Fruit fly (Drosophila melanogaster): ENCODE measurements around the gene RpS19b.

Gene RpS19b

dm6 chr3R:23887572-23887971 is 45.8 kb downstream of the RpS19b start:
- TF ChIP-seq Myc (optimal IDR thresholded peaks at IDR 0.05) (no peak), pan (optimal IDR thresholded peaks at IDR 0.05) (no peak), Dfd (GFP tag; optimal IDR thresholded peaks at IDR 0.05) (no peak), Dif (GFP tag; optimal IDR thresholded peaks at IDR 0.05; ENCODE audit: partially characterized antibody) (no peak), fru (GFP tag; optimal IDR thresholded peaks at IDR 0.05) (no peak), rgr (GFP tag; optimal IDR thresholded peaks at IDR 0.05) (no peak), Hr78 (GFP tag; optimal IDR thresholded peaks at IDR 0.05) (no peak), br (GFP tag; optimal IDR thresholded peaks at IDR 0.05) (no peak), foxo (GFP tag; optimal IDR thresholded peaks at IDR 0.05) (no peak), psq (GFP tag; optimal IDR thresholded peaks at IDR 0.05) (no peak), Hr83 (GFP tag; optimal IDR thresholded peaks at IDR 0.05; ENCODE audit: poor library complexity, severe bottlenecking) (no peak), HLH106 (tag; optimal IDR thresholded peaks at IDR 0.05) (no peak), Rel (GFP tag; optimal IDR thresholded peaks at IDR 0.05) (no peak), Rel (tag; optimal IDR thresholded peaks at IDR 0.05) (no peak), ey (GFP tag; optimal IDR thresholded peaks at IDR 0.05) (no peak)

dm6 chr3R:23887096-23887421 is 46.3 kb downstream of the RpS19b start:
- TF ChIP-seq dmrt93B (GFP tag; optimal IDR thresholded peaks at IDR 0.05) (peak; percentile 77), tai (GFP tag; optimal IDR thresholded peaks at IDR 0.05) (peak; percentile 54), CG9705 (GFP tag; optimal IDR thresholded peaks at IDR 0.05) (no peak), Sp1 (GFP tag; optimal IDR thresholded peaks at IDR 0.05) (peak; percentile 87), CrebA (GFP tag; optimal IDR thresholded peaks at IDR 0.05; ENCODE audit: borderline replicate concordance) (peak; percentile 69), OdsH (GFP tag; optimal IDR thresholded peaks at IDR 0.05) (peak; percentile 88), Vsx2 (GFP tag; optimal IDR thresholded peaks at IDR 0.05; ENCODE audit: partially characterized antibody) (no peak), sage (GFP tag; optimal IDR thresholded peaks at IDR 0.05) (peak; percentile 87), woc (GFP tag; optimal IDR thresholded peaks at IDR 0.05) (peak; percentile 52), br (GFP tag; optimal IDR thresholded peaks at IDR 0.05) (peak; percentile 63), pan (optimal IDR thresholded peaks at IDR 0.05) (no peak), h (GFP tag; optimal IDR thresholded peaks at IDR 0.05) (peak; percentile 90), ey (GFP tag; optimal IDR thresholded peaks at IDR 0.05) (peak; percentile 77), sv (GFP tag; optimal IDR thresholded peaks at IDR 0.05) (peak; percentile 78), foxo (GFP tag; optimal IDR thresholded peaks at IDR 0.05) (peak in 1 of 2 experiments; percentile 88), Rel (GFP tag; optimal IDR thresholded peaks at IDR 0.05) (peak; percentile 71), Rel (tag; optimal IDR thresholded peaks at IDR 0.05) (peak; percentile 29), Hr83 (GFP tag; optimal IDR thresholded peaks at IDR 0.05; ENCODE audit: poor library complexity, severe bottlenecking) (no peak), Abd-B (GFP tag; optimal IDR thresholded peaks at IDR 0.05) (no peak), fru (GFP tag; optimal IDR thresholded peaks at IDR 0.05) (peak; percentile 87), dsf (GFP tag; optimal IDR thresholded peaks at IDR 0.05; ENCODE audit: borderline replicate concordance) (no peak), HLH106 (tag; optimal IDR thresholded peaks at IDR 0.05) (peak; percentile 87), Dif (GFP tag; optimal IDR thresholded peaks at IDR 0.05; ENCODE audit: partially characterized antibody) (no peak), Hnf4 (GFP tag; optimal IDR thresholded peaks at IDR 0.05) (peak; percentile 78), N (GFP tag; optimal IDR thresholded peaks at IDR 0.05) (no peak), Mio (GFP tag; optimal IDR thresholded peaks at IDR 0.05) (no peak), brk (GFP tag; optimal IDR thresholded peaks at IDR 0.05) (peak; percentile 73), psq (GFP tag; optimal IDR thresholded peaks at IDR 0.05) (peak; percentile 89), CG32264 (GFP tag; optimal IDR thresholded peaks at IDR 0.05) (peak; percentile 43), Myc (optimal IDR thresholded peaks at IDR 0.05) (no peak), rgr (GFP tag; optimal IDR thresholded peaks at IDR 0.05) (peak; percentile 91)

- peak; percentile 96 for TF ChIP-seq h (GFP tag; optimal IDR thresholded peaks at IDR 0.05)
- TF ChIP-seq dl (GFP tag; optimal IDR thresholded peaks at IDR 0.05; ENCODE audit: insufficient read depth in 1 of 2, partially characterized antibody in 2 of 2), result peak in 1 of 2 experiments; percentile 29
- peak; percentile 48 to 94 for TF ChIP-seq foxo (GFP tag; optimal IDR thresholded peaks at IDR 0.05)
- no peak for TF ChIP-seq pan (optimal IDR thresholded peaks at IDR 0.05)
- peak; percentile 87 for TF ChIP-seq CG9705 (GFP tag; optimal IDR thresholded peaks at IDR 0.05)
- TF ChIP-seq Dif (GFP tag; optimal IDR thresholded peaks at IDR 0.05; ENCODE audit: partially characterized antibody), result no peak
- no peak for TF ChIP-seq lola (GFP tag; optimal IDR thresholded peaks at IDR 0.05)
- peak; percentile 59 for TF ChIP-seq sv (GFP tag; optimal IDR thresholded peaks at IDR 0.05)
- peak; percentile 85 for TF ChIP-seq tai (GFP tag; optimal IDR thresholded peaks at IDR 0.05)
- peak; percentile 95 for TF ChIP-seq rgr (GFP tag; optimal IDR thresholded peaks at IDR 0.05)
- peak; percentile 97 for TF ChIP-seq woc (GFP tag; optimal IDR thresholded peaks at IDR 0.05)
- TF ChIP-seq ey (GFP tag; optimal IDR thresholded peaks at IDR 0.05), result peak; percentile 94
- no peak for TF ChIP-seq N (GFP tag; optimal IDR thresholded peaks at IDR 0.05)
- TF ChIP-seq Sp1 (GFP tag; optimal IDR thresholded peaks at IDR 0.05), result peak; percentile 95
- TF ChIP-seq jim (GFP tag; optimal IDR thresholded peaks at IDR 0.05), result no peak
- peak; percentile 93 for TF ChIP-seq HLH106 (tag; optimal IDR thresholded peaks at IDR 0.05)
- TF ChIP-seq Jra (GFP tag; optimal IDR thresholded peaks at IDR 0.05), result peak; percentile 67
- TF ChIP-seq dsf (GFP tag; optimal IDR thresholded peaks at IDR 0.05; ENCODE audit: borderline replicate concordance), result peak; percentile 53
- TF ChIP-seq Myc (optimal IDR thresholded peaks at IDR 0.05), result no peak
- TF ChIP-seq CG32264 (GFP tag; optimal IDR thresholded peaks at IDR 0.05), result peak; percentile 84
- peak; percentile 91 for TF ChIP-seq psq (GFP tag; optimal IDR thresholded peaks at IDR 0.05)
- peak; percentile 15 for TF ChIP-seq Vsx2 (GFP tag; optimal IDR thresholded peaks at IDR 0.05; ENCODE audit: partially characterized antibody)
- peak; percentile 91 for TF ChIP-seq sage (GFP tag; optimal IDR thresholded peaks at IDR 0.05)
- peak; percentile 89 for TF ChIP-seq Hnf4 (GFP tag; optimal IDR thresholded peaks at IDR 0.05)
- TF ChIP-seq brk (GFP tag; optimal IDR thresholded peaks at IDR 0.05), result peak; percentile 81
- TF ChIP-seq usp (GFP tag; optimal IDR thresholded peaks at IDR 0.05), result no peak
- peak; percentile 96 for TF ChIP-seq OdsH (GFP tag; optimal IDR thresholded peaks at IDR 0.05)
- TF ChIP-seq dmrt93B (GFP tag; optimal IDR thresholded peaks at IDR 0.05), result peak; percentile 88
- TF ChIP-seq GATAd (GFP tag; optimal IDR thresholded peaks at IDR 0.05), result no peak
- TF ChIP-seq br (GFP tag; optimal IDR thresholded peaks at IDR 0.05), result peak; percentile 95
- TF ChIP-seq Rel (GFP tag; optimal IDR thresholded peaks at IDR 0.05), result peak; percentile 81
- peak; percentile 65 for TF ChIP-seq Rel (tag; optimal IDR thresholded peaks at IDR 0.05)
- TF ChIP-seq fru (GFP tag; optimal IDR thresholded peaks at IDR 0.05), result peak; percentile 96
Observed at dm6 chr3R:23886270-23887095, 46.8 kb downstream of the RpS19b start.

Measured in whole organism, wandering third instar larva.